Worm (Caenorhabditis elegans): ENCODE results near the gene F47B8.18.

DNA sequence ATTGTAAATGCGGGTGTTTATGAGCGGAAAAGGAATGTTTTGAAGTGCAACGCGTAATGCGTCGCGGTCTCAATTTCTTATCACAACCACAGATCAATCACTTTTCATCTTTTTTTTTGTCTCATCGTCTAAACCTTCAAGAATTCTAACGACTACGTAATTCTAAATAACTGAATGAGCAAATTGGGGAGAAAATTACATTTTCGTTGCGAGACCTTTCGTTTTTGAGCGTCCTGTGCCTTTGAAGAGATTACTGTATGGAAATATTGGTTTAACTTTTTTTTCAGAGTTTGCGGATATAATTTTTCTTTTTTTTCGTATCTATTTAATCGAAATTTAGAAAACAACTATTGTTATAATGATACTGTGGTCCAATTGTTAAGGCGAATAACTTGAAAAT, 25.2 kb upstream of the F47B8.18 start:
- TF ChIP-seq scrt-1 (GFP tag; IDR thresholded peaks at IDR 0.05) (no peak), tbx-37 (GFP tag; conservative IDR thresholded peaks at IDR 0.05) (no peak), ama-1 (optimal IDR thresholded peaks at IDR 0.05) (no peak), flt-1 (GFP tag; IDR thresholded peaks at IDR 0.05) (no peak), pes-1 (GFP tag; IDR thresholded peaks at IDR 0.05) (no peak), F13C5.2 (tag; optimal IDR thresholded peaks at IDR 0.05) (no peak)

All from whole organism, early embryonic.